Fruit fly (Drosophila melanogaster): Measurements from ENCODE around the gene CG9902.
A peak's percentile ranks its signal among the peaks of the same experiment; 100 is the strongest.

Gene CG9902

dm6 chrX:16573659-16574058 lies 26.3 kb upstream of the CG9902 start (continued):
- TF ChIP-seq CG31627 (GFP tag; optimal IDR thresholded peaks at IDR 0.05) (no peak), Eip75B (GFP tag; optimal IDR thresholded peaks at IDR 0.05) (peak; percentile 49), Lpt (GFP tag; optimal IDR thresholded peaks at IDR 0.05) (no peak), OdsH (GFP tag; optimal IDR thresholded peaks at IDR 0.05) (no peak), svp (GFP tag) (no peak), Met (GFP tag; optimal IDR thresholded peaks at IDR 0.05) (peak; percentile 9), Sox15 (GFP tag; optimal IDR thresholded peaks at IDR 0.05) (no peak), ss (GFP tag; optimal IDR thresholded peaks at IDR 0.05) (peak in 1 of 2 experiments; percentile 61), CG3032 (tag; optimal IDR thresholded peaks at IDR 0.05) (peak; percentile 30), acj6 (GFP tag; optimal IDR thresholded peaks at IDR 0.05) (no peak), CG11294 (GFP tag; IDR thresholded peaks at IDR 0.05) (no peak), CG34406 (GFP tag; optimal IDR thresholded peaks at IDR 0.05) (peak; percentile 13), CG6808 (GFP tag; optimal IDR thresholded peaks at IDR 0.05) (peak; percentile 27), CG6792 (GFP tag; optimal IDR thresholded peaks at IDR 0.05) (peak; percentile 55), Blimp-1 (GFP tag; optimal IDR thresholded peaks at IDR 0.05) (no peak), Smox (GFP tag; optimal IDR thresholded peaks at IDR 0.05) (no peak), CG6854 (GFP tag; optimal IDR thresholded peaks at IDR 0.05) (peak; percentile 10), Gug (GFP tag; IDR thresholded peaks at IDR 0.05) (no peak), vri (GFP tag; optimal IDR thresholded peaks at IDR 0.05) (peak; percentile 39), eg (GFP tag; IDR thresholded peaks at IDR 0.05) (no peak), achi (GFP tag; optimal IDR thresholded peaks at IDR 0.05) (no peak), CG11762 (GFP tag; optimal IDR thresholded peaks at IDR 0.05; ENCODE audit: insufficient read depth) (no peak), dsx (GFP tag; optimal IDR thresholded peaks at IDR 0.05; ENCODE audit: poor library complexity, severe bottlenecking) (no peak), pdm3 (GFP tag; optimal IDR thresholded peaks at IDR 0.05) (no peak)

- TF ChIP-seq pdm3 (GFP tag; optimal IDR thresholded peaks at IDR 0.05) (peak; percentile 12), fkh (GFP tag; optimal IDR thresholded peaks at IDR 0.05) (peak; percentile 9), CG15336 (GFP tag; IDR thresholded peaks at IDR 0.05) (0 out of 2 replicates have a peak, but pooled peaks have one; percentile 32), CG8119 (GFP tag; IDR thresholded peaks at IDR 0.05) (peak; percentile 43; the same call in 1 of the 3 replicates), Smox (GFP tag; optimal IDR thresholded peaks at IDR 0.05) (no peak), Blimp-1 (GFP tag; optimal IDR thresholded peaks at IDR 0.05) (no peak), salr (GFP tag; optimal IDR thresholded peaks at IDR 0.05) (no peak), net (GFP tag; optimal IDR thresholded peaks at IDR 0.05) (no peak), cyc (GFP tag; optimal IDR thresholded peaks at IDR 0.05) (no peak), Eip78C (GFP tag) (peak; percentile 32)
These were observed 23.4 kb upstream of the CG9902 start for dm6 chrX:16570572-16571224.

DNA sequence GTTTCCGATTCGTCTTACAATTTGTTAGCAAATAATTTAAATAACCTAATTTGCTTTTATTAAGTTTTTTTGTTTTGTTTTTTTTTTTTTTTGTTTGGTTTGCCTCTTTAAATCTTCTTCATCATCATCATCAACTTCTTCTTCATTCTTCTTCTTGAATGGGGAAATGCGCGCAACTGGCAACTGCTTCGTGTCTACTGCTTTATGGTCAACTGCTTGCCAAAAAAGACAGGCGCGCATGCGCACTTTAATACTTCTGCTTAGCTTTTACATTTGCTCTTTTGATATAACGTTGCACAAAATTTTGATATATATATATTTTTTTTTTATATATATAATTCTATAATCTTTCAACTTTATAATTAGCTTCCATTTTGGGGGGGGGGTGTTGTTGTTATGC lies 18.1 kb upstream of the CG9902 start:
- TF ChIP-seq Smox (GFP tag; optimal IDR thresholded peaks at IDR 0.05) (no peak), CG3032 (tag; optimal IDR thresholded peaks at IDR 0.05) (no peak), Lpt (GFP tag; optimal IDR thresholded peaks at IDR 0.05) (no peak)

- no peak for TF ChIP-seq CG3919 (GFP tag; optimal IDR thresholded peaks at IDR 0.05)
- peak; percentile 36 for TF ChIP-seq Hr39 (GFP tag; optimal IDR thresholded peaks at IDR 0.05)
These were observed 14.9 kb upstream of the CG9902 start for dm6 chrX:16562259-16562658.

All from whole organism, prepupa.